Worm (Caenorhabditis elegans): ENCODE results near the gene srb-6.

ce11 chrII:10187808-10188207 is 6.9 kb upstream of the srb-6 start, which contains the start of gene srd-2:
- TF ChIP-seq Y5F2A.4 (GFP tag; optimal IDR thresholded peaks at IDR 0.05) (no peak), mxl-2 (GFP tag; conservative IDR thresholded peaks at IDR 0.05) (no peak), dpl-1 (GFP tag; optimal IDR thresholded peaks at IDR 0.05) (no peak), fkh-10 (GFP tag; optimal IDR thresholded peaks at IDR 0.05) (no peak), nhr-25 (tag; optimal IDR thresholded peaks at IDR 0.05; ENCODE audit: borderline replicate concordance, insufficient read depth) (no peak), zag-1 (tag; optimal IDR thresholded peaks at IDR 0.05) (no peak)

Data from whole organism, L4 larva.